Fruit fly (Drosophila melanogaster) whole organism, pupa: ENCODE measurements around the gene Slh.
A peak's percentile ranks its signal among the peaks of the same experiment; 100 is the strongest.

Experiments
- CG10348 ChIP-seq: fragments of 200-800 bp; sonication (Bioruptor generic); IDR thresholded peaks from 2 replicates; pipeline ENCODE4 v1.3.6; 2022; ENCODE audit warnings: missing biosample characterization, missing genetic modification characterization
- CG12605 ChIP-seq: fragments of 200-800 bp; sonication (Bioruptor generic); IDR thresholded peaks from 2 replicates; pipeline ENCODE4 v1.3.6; 2022; ENCODE audit warnings: missing biosample characterization, missing genetic modification characterization
- CG13204 ChIP-seq: fragments of 200-800 bp; sonication (Bioruptor generic); optimal IDR thresholded peaks from 2 replicates; lab custom pipeline; 2018; ENCODE audit warnings: missing biosample characterization, mild to moderate bottlenecking, missing genetic modification characterization, moderate library complexity
- CG14655 ChIP-seq: fragments of 200-800 bp; sonication (Bioruptor generic); optimal IDR thresholded peaks from 3 replicates; lab custom pipeline; 2017; ENCODE audit warnings: mild to moderate bottlenecking, missing biosample characterization, missing genetic modification reagents, missing genetic modification characterization
- CG15710 ChIP-seq: fragments of 200-800 bp; sonication (Bioruptor generic); optimal IDR thresholded peaks from 2 replicates; lab custom pipeline; 2018; ENCODE audit warnings: missing biosample characterization, mild to moderate bottlenecking, missing genetic modification characterization, moderate library complexity
- CG17806 ChIP-seq: fragments of 200-800 bp; sonication (Bioruptor generic); optimal IDR thresholded peaks from 2 replicates; lab custom pipeline; 2018; ENCODE audit warnings: missing biosample characterization, mild to moderate bottlenecking, missing genetic modification characterization, moderate library complexity
- CG32121 ChIP-seq: fragments of 200-800 bp; sonication (Bioruptor generic); IDR thresholded peaks from 2 replicates; pipeline ENCODE4 v1.3.6; 2022; ENCODE audit warnings: missing biosample characterization, missing genetic modification characterization
- CG34367 ChIP-seq: fragments of 200-800 bp; sonication (Bioruptor generic); optimal IDR thresholded peaks from 2 replicates; lab custom pipeline; 2018; ENCODE audit warnings: missing biosample characterization, mild to moderate bottlenecking, missing genetic modification characterization
- CG4496 ChIP-seq: fragments of 200-800 bp; sonication (Bioruptor generic); IDR thresholded peaks from 3 replicates; pipeline ENCODE4 v1.3.6; 2022; ENCODE audit warnings: missing biosample characterization, missing genetic modification characterization
- CG8159 ChIP-seq: fragments of 200-800 bp; sonication (Bioruptor generic); optimal IDR thresholded peaks from 3 replicates; lab custom pipeline; 2018; ENCODE audit warnings: missing biosample characterization, mild to moderate bottlenecking, missing genetic modification characterization, moderate library complexity
- CG8301 ChIP-seq: fragments of 200-800 bp; sonication (Bioruptor generic); optimal IDR thresholded peaks from 2 replicates; lab custom pipeline; 2018; ENCODE audit warnings: missing biosample characterization, mild to moderate bottlenecking, missing genetic modification characterization
- CG9948 ChIP-seq: fragments of 200-800 bp; sonication (Bioruptor generic); optimal IDR thresholded peaks from 2 replicates; lab custom pipeline; 2018; ENCODE audit warnings: missing biosample characterization, mild to moderate bottlenecking, missing genetic modification characterization, moderate library complexity
- D1 ChIP-seq: fragments of 200-800 bp; sonication (Bioruptor generic); optimal IDR thresholded peaks from 2 replicates; lab custom pipeline; 2018; ENCODE audit warnings: missing biosample characterization, mild to moderate bottlenecking, missing genetic modification characterization, moderate library complexity
- EcR ChIP-seq: fragments of 200-800 bp; sonication (Bioruptor generic); optimal IDR thresholded peaks from 3 replicates; lab custom pipeline; 2019; ENCODE audit warnings: missing biosample characterization, missing genetic modification characterization, mild to moderate bottlenecking, moderate library complexity, missing genetic modification reagents
- Ets98B ChIP-seq: fragments of 200-800 bp; sonication (Bioruptor generic); IDR thresholded peaks from 2 replicates; pipeline ENCODE4 v1.3.6; 2022; ENCODE audit warnings: missing biosample characterization, missing genetic modification characterization
- Pif1A ChIP-seq: fragments of 200-800 bp; sonication (Bioruptor generic); optimal IDR thresholded peaks from 3 replicates; lab custom pipeline; 2016; ENCODE audit warnings: missing biosample characterization, missing genetic modification characterization
- Pif1B ChIP-seq: fragments of 200-800 bp; sonication (Bioruptor generic); optimal IDR thresholded peaks from 3 replicates; lab custom pipeline; 2016; ENCODE audit warnings: missing biosample characterization, missing genetic modification characterization
- Snoo ChIP-seq: fragments of 200-800 bp; sonication (Bioruptor generic); optimal IDR thresholded peaks from 3 replicates; lab custom pipeline; 2017; ENCODE audit warnings: missing biosample characterization, mild to moderate bottlenecking, missing genetic modification characterization, inconsistent platforms
- fd96Ca ChIP-seq: fragments of 200-800 bp; sonication (Bioruptor generic); IDR thresholded peaks from 3 replicates; pipeline ENCODE4 v1.3.6; 2022; ENCODE audit warnings: missing biosample characterization, missing genetic modification characterization
- gl ChIP-seq: fragments of 200-800 bp; sonication (Bioruptor generic); optimal IDR thresholded peaks from 2 replicates; lab custom pipeline; 2018; ENCODE audit warnings: missing biosample characterization, mild to moderate bottlenecking, missing genetic modification characterization
- rn ChIP-seq: fragments of 200-800 bp; sonication (Bioruptor generic); IDR thresholded peaks from 2 replicates; pipeline ENCODE4 v1.3.6; 2022; ENCODE audit warnings: missing biosample characterization, missing genetic modification characterization

Slh gene

dm6 chr2L:2486851-2487250, 5.6 kb downstream of the Slh start:
- TF ChIP-seq Ets98B (GFP tag; lab: Robert Waterston, UW) (peak; percentile 35), CG9948 (tag; lab: Kevin White, UChicago) (peak; percentile 87), EcR (GFP tag; lab: Kevin White, UChicago) (no peak), CG34367 (tag; lab: Kevin White, UChicago) (peak; percentile 81), CG4496 (peak; percentile 72; the same call in 2 of the 3 replicates), CG14655 (peak; percentile 84), rn (no peak), CG32121 (GFP tag; lab: Robert Waterston, UW) (no peak), Pif1A (GFP tag; lab: Kevin White, UChicago) (peak; percentile 80), CG8301 (tag; lab: Kevin White, UChicago) (peak; percentile 78), CG15710 (peak; percentile 80), CG12605 (GFP tag; lab: Robert Waterston, UW) (peak; percentile 67), Pif1B (peak; percentile 81), Snoo (tag; lab: Kevin White, UChicago) (peak; percentile 61), gl (peak; percentile 73), CG10348 (GFP tag; lab: Robert Waterston, UW) (no peak), fd96Ca (GFP tag; lab: Robert Waterston, UW) (peak; percentile 60; the same call in 2 of the 3 replicates), D1 (peak; percentile 50), CG8159 (tag; lab: Kevin White, UChicago) (peak; percentile 87), CG13204 (GFP tag; lab: Kevin White, UChicago) (peak; percentile 36), CG17806 (tag; lab: Kevin White, UChicago) (peak; percentile 88)

dm6 chr2L:2485272-2485671, 7.2 kb downstream of the Slh start:
- no peak for TF ChIP-seq Snoo (tag; lab: Kevin White, UChicago)
- TF ChIP-seq CG4496: no peak
- peak; percentile 57 for TF ChIP-seq CG14655
- TF ChIP-seq Pif1B: peak; percentile 38
- TF ChIP-seq gl: no peak
- no peak for TF ChIP-seq EcR (GFP tag; lab: Kevin White, UChicago)
- TF ChIP-seq CG17806 (tag; lab: Kevin White, UChicago): peak; percentile 62
- TF ChIP-seq CG15710: peak; percentile 60
- TF ChIP-seq Pif1A (GFP tag; lab: Kevin White, UChicago): peak; percentile 25
- TF ChIP-seq CG13204 (GFP tag; lab: Kevin White, UChicago): no peak
- no peak for TF ChIP-seq CG32121 (GFP tag; lab: Robert Waterston, UW)
- peak; percentile 64 for TF ChIP-seq CG34367 (tag; lab: Kevin White, UChicago)
- no peak for TF ChIP-seq CG10348 (GFP tag; lab: Robert Waterston, UW)
- no peak for TF ChIP-seq D1
- no peak for TF ChIP-seq CG12605 (GFP tag; lab: Robert Waterston, UW)
- no peak for TF ChIP-seq fd96Ca (GFP tag; lab: Robert Waterston, UW)
- no peak for TF ChIP-seq Ets98B (GFP tag; lab: Robert Waterston, UW)
- peak; percentile 29 for TF ChIP-seq CG8301 (tag; lab: Kevin White, UChicago)
- TF ChIP-seq CG8159 (tag; lab: Kevin White, UChicago): peak; percentile 66
- TF ChIP-seq rn: no peak
- peak; percentile 48 for TF ChIP-seq CG9948 (tag; lab: Kevin White, UChicago)

dm6 chr2L:2483720-2484507, 8.6 kb downstream of the Slh start:
- TF ChIP-seq CG14655 (no peak), CG32121 (GFP tag; lab: Robert Waterston, UW) (no peak), CG9948 (tag; lab: Kevin White, UChicago) (peak; percentile 55), CG10348 (GFP tag; lab: Robert Waterston, UW) (no peak), Pif1B (no peak), D1 (peak; percentile 33), Snoo (tag; lab: Kevin White, UChicago) (peak; percentile 8), CG13204 (GFP tag; lab: Kevin White, UChicago) (no peak), CG34367 (tag; lab: Kevin White, UChicago) (peak; percentile 34), fd96Ca (GFP tag; lab: Robert Waterston, UW) (no peak), Ets98B (GFP tag; lab: Robert Waterston, UW) (no peak), CG8301 (tag; lab: Kevin White, UChicago) (no peak), Pif1A (GFP tag; lab: Kevin White, UChicago) (peak; percentile 3), CG12605 (GFP tag; lab: Robert Waterston, UW) (no peak), CG8159 (tag; lab: Kevin White, UChicago) (peak; percentile 68), CG15710 (peak; percentile 53), gl (no peak), CG17806 (tag; lab: Kevin White, UChicago) (peak; percentile 56), CG4496 (no peak), rn (no peak), EcR (GFP tag; lab: Kevin White, UChicago) (no peak)
- TF ChIP-seq, all 21 proteins: peak for 8

- peak; percentile 6 for TF ChIP-seq CG14655
- no peak for TF ChIP-seq CG12605 (GFP tag; lab: Robert Waterston, UW)
- TF ChIP-seq Pif1A (GFP tag; lab: Kevin White, UChicago): peak; percentile 55
- no peak for TF ChIP-seq CG10348 (GFP tag; lab: Robert Waterston, UW)
- TF ChIP-seq CG8159 (tag; lab: Kevin White, UChicago): peak; percentile 77
- peak; percentile 54 for TF ChIP-seq CG34367 (tag; lab: Kevin White, UChicago)
- 0 out of 2 replicates have a peak, but pooled peaks have one; percentile 4 for TF ChIP-seq rn
- TF ChIP-seq CG9948 (tag; lab: Kevin White, UChicago): peak; percentile 57
- no peak for TF ChIP-seq D1
- no peak for TF ChIP-seq EcR (GFP tag; lab: Kevin White, UChicago)
- 0 out of 3 replicates have a peak, but pooled peaks have one; percentile 44 for TF ChIP-seq CG4496
- TF ChIP-seq Ets98B (GFP tag; lab: Robert Waterston, UW): no peak
- TF ChIP-seq CG8301 (tag; lab: Kevin White, UChicago): no peak
- TF ChIP-seq CG13204 (GFP tag; lab: Kevin White, UChicago): peak; percentile 17
- peak; percentile 48 for TF ChIP-seq gl
- no peak for TF ChIP-seq fd96Ca (GFP tag; lab: Robert Waterston, UW)
- TF ChIP-seq Pif1B: peak; percentile 66
- TF ChIP-seq CG17806 (tag; lab: Kevin White, UChicago): peak; percentile 63
- TF ChIP-seq Snoo (tag; lab: Kevin White, UChicago): peak; percentile 48
- TF ChIP-seq CG15710: peak; percentile 81
Measured at dm6 chr2L:2481156-2481712, 11.2 kb downstream of the Slh start.
